Worm (Caenorhabditis elegans) whole organism, mixed stage, embryonic: ENCODE measurements around the gene T24H10.1.

ENCODE experiments used
- bed-3 ChIP-seq: fragments of 200-800 bp; sonication (Bioruptor generic); optimal IDR thresholded peaks from 3 replicates; lab custom pipeline; 2018; ENCODE audit warnings: mild to moderate bottlenecking, missing genetic modification characterization, moderate library complexity, missing compliant biosample characterization
- ces-1 ChIP-seq: fragments of 150-350 bp; optimal IDR thresholded peaks from 2 replicates; lab custom pipeline; 2014; ENCODE audit warnings: missing biosample characterization, missing genetic modification reagents, missing genetic modification characterization
- hlh-1 ChIP-seq: fragments of 150-350 bp; optimal IDR thresholded peaks from 2 replicates; lab custom pipeline; 2014; ENCODE audit warnings: missing biosample characterization, missing genetic modification reagents, missing genetic modification characterization
- tbx-8 ChIP-seq: fragments of 200-800 bp; sonication (Bioruptor generic); optimal IDR thresholded peaks from 2 replicates; lab custom pipeline; 2018; ENCODE audit warnings: mild to moderate bottlenecking, missing genetic modification characterization, moderate library complexity, missing compliant biosample characterization
- unc-39 ChIP-seq: fragments of 150-350 bp; optimal IDR thresholded peaks from 2 replicates; lab custom pipeline; 2014; ENCODE audit warnings: missing biosample characterization, missing genetic modification characterization

DNA sequence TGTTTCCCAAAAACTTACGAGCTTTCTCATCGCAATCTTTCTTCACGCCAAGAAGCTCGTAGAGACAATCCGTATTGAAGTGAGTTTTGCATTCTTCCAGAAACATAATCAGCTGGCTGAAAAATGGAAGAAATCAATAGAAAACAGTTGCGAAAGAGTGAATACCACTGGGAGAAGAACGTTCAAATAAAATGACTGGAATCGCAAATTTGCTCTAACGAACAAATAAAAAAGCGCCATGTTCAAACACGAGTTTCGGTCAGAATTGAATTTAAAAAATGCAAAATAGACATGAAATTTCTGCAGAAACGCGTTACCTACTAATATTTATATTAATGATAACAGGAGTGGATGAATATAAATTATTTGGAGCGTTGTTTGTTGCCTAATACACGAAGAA lies 9.3 kb downstream of the T24H10.1 start, which contains the start of gene dnj-23:
- TF ChIP-seq hlh-1 (no peak), unc-39 (no peak), ces-1 (GFP tag; lab: Kevin White, UChicago) (peak; percentile 6), bed-3 (GFP tag; lab: Kevin White, UChicago) (no peak), tbx-8 (no peak)
